Worm (Caenorhabditis elegans) whole organism, late embryonic: ENCODE results near the gene srg-67.

ENCODE experiments used
- C08G9.2 ChIP-seq: sonication (generic microtip); optimal IDR thresholded peaks from 2 replicates; lab custom pipeline; 2016; ENCODE audit warnings: mild to moderate bottlenecking, missing genetic modification characterization, moderate library complexity, missing compliant biosample characterization
- pqm-1 ChIP-seq: sonication (generic microtip); optimal IDR thresholded peaks from 2 replicates; lab custom pipeline; 2016; ENCODE audit warnings: missing genetic modification characterization, missing compliant biosample characterization

- TF ChIP-seq pqm-1 (tag; lab: Kevin White, UChicago): no peak
- no peak for TF ChIP-seq C08G9.2 (tag; lab: Kevin White, UChicago)
Observed at ce11 chrV:5482315-5482714, 19.5 kb upstream of the srg-67 start, which contains the start of gene srg-66.
